Fruit fly (Drosophila melanogaster) whole organism, adult: ENCODE results near the gene Cyp4ac1.

ENCODE experiments used
- CG14711 ChIP-seq: fragments of 200-800 bp; sonication (Bioruptor generic); optimal IDR thresholded peaks from 2 replicates; lab custom pipeline; 2018; ENCODE audit warnings: missing biosample characterization, mild to moderate bottlenecking, missing genetic modification characterization, moderate library complexity
- CG5204 ChIP-seq: fragments of 200-800 bp; sonication (Bioruptor generic); optimal IDR thresholded peaks from 2 replicates; lab custom pipeline; 2016; ENCODE audit warnings: missing biosample characterization, missing genetic modification characterization
- Clk ChIP-seq: fragments of 200-800 bp; sonication (Bioruptor generic); optimal IDR thresholded peaks from 2 replicates; lab custom pipeline; 2017; ENCODE audit warnings: missing biosample characterization, missing genetic modification characterization
- Mnt ChIP-seq: fragments of 200-800 bp; sonication (Bioruptor generic); optimal IDR thresholded peaks from 2 replicates; lab custom pipeline; 2016; ENCODE audit warnings: missing biosample characterization, mild to moderate bottlenecking, missing genetic modification characterization
- cic ChIP-seq: fragments of 200-800 bp; sonication (Bioruptor generic); optimal IDR thresholded peaks from 2 replicates; lab custom pipeline; 2017; ENCODE audit warnings: missing biosample characterization, mild to moderate bottlenecking, missing genetic modification characterization, moderate library complexity
- cnc ChIP-seq, 2 experiments: fragments of >200 bp; optimal IDR thresholded peaks; 2 replicates each; lab custom pipeline; 2017

DNA sequence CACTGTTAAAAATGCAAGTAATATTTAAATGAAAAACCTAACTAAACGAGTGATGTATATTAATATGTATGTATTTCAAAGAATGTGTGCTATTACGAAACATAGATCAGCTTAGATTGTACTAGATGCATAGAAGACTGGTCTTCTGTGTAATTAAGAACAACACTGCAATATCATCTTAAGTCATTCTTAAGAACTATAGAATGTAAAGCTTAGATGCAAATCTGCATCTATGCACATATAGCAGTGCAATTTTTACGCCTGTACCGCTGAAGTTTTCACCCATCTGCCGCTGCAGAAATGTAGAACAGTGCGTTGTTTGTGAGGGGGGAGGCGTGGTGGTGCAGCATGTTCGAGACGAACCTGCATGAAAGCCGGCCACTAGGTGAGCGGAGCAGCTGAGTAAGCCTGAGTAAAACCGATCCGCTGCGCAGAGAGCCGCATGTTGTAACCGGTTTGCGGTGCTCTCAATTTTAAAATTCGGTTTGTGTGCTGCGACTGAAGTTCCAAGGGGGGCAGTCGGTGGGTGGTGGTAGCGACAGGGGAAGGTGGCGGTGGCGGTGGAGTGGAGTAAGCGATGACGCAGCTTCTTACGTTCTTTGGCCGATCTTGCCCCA is 33.0 kb downstream of the Cyp4ac1 start:
- no peak for TF ChIP-seq CG14711 (tag; lab: Kevin White, UChicago)
- no peak for TF ChIP-seq cnc (optimal IDR thresholded peaks at IDR 0.05; lab: Kevin White, UChicago)
- no peak for TF ChIP-seq cic (GFP tag; lab: Kevin White, UChicago)
- no peak for TF ChIP-seq CG5204 (GFP tag; lab: Kevin White, UChicago)
- TF ChIP-seq Mnt (GFP tag; lab: Kevin White, UChicago): no peak
- TF ChIP-seq Clk: no peak
